Worm (Caenorhabditis elegans): ENCODE results near the gene lgc-12.
A peak's percentile ranks its signal among the peaks of the same experiment; 100 is the strongest.

The lgc-12 gene

ce11 chrIII:7580586-7580985 is 18.6 kb downstream of the lgc-12 start:
- TF ChIP-seq nfya-1 (tag; optimal IDR thresholded peaks at IDR 0.05) (peak; percentile 27), ceh-19 (GFP tag; optimal IDR thresholded peaks at IDR 0.05) (peak; percentile 39), ref-2 (tag; optimal IDR thresholded peaks at IDR 0.05) (no peak), ceh-22 (tag; optimal IDR thresholded peaks at IDR 0.05) (no peak), ceh-31 (tag; optimal IDR thresholded peaks at IDR 0.05) (peak; percentile 47)

ce11 chrIII:7582885-7583284 is 20.9 kb downstream of the lgc-12 start, which contains the start of gene R13A5.10:
Gene R13A5.10, minus strand, starts transcription at chrIII:7582985.
- TF ChIP-seq sox-4 (tag; optimal IDR thresholded peaks at IDR 0.05) (no peak), ahr-1 (tag; optimal IDR thresholded peaks at IDR 0.05) (no peak), mec-3 (tag; optimal IDR thresholded peaks at IDR 0.05; ENCODE audit: borderline replicate concordance) (no peak), pqm-1 (tag; optimal IDR thresholded peaks at IDR 0.05) (no peak), hlh-30 (tag; optimal IDR thresholded peaks at IDR 0.05; ENCODE audit: insufficient read depth) (no peak), ceh-18 (tag; optimal IDR thresholded peaks at IDR 0.05) (no peak)

DNA sequence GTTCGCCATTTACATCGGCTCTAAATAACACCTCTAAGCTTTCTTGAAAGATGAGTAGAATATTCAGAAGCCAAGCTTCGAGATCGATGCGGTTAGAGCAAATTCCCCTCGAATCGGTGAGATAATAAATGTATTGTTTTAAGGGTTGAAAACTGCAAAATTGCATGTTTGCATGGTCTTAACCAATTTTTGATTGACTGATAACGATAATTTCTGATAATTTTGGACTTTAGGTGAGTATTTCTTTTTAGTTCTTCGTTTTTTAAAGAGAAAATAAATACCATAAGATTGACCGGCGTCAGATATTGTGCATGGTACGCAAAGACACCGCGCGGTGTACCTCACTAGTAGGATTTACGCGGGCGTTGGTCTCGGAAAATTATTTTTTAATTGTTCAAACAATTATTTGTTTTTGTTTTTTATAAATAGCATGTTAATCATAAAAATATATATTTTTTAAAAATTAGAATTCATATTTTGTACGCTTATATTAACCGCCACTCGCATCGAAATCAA is 22.2 kb downstream of the lgc-12 start, which contains the start of gene cup-5:
Gene cup-5 (plus strand): TSS at position 51 of the 516 bp plus-strand sequence.
- TF ChIP-seq ceh-31 (tag; optimal IDR thresholded peaks at IDR 0.05) (no peak), ceh-2 (tag; optimal IDR thresholded peaks at IDR 0.05) (no peak), nhr-232 (tag; optimal IDR thresholded peaks at IDR 0.05) (no peak), syd-9 (tag; optimal IDR thresholded peaks at IDR 0.05) (no peak), nfya-1 (tag; optimal IDR thresholded peaks at IDR 0.05) (no peak), fkh-6 (tag; optimal IDR thresholded peaks at IDR 0.05) (no peak), K09A11.1 (tag; optimal IDR thresholded peaks at IDR 0.05; ENCODE audit: insufficient read depth) (no peak), hlh-13 (GFP tag; optimal IDR thresholded peaks at IDR 0.05) (no peak), npax-4 (tag; optimal IDR thresholded peaks at IDR 0.05) (no peak), sdc-2 (tag; optimal IDR thresholded peaks at IDR 0.05) (no peak), pha-4 (tag; optimal IDR thresholded peaks at IDR 0.05) (no peak), ama-1 (optimal IDR thresholded peaks at IDR 0.05) (no peak), tbx-7 (tag; optimal IDR thresholded peaks at IDR 0.05) (no peak), ceh-19 (GFP tag; optimal IDR thresholded peaks at IDR 0.05) (no peak), nhr-11 (tag; optimal IDR thresholded peaks at IDR 0.05) (no peak), dve-1 (tag; optimal IDR thresholded peaks at IDR 0.05) (no peak), tbx-2 (tag; optimal IDR thresholded peaks at IDR 0.05) (no peak), sox-2 (GFP tag; IDR thresholded peaks at IDR 0.05) (no peak), hlh-15 (tag; optimal IDR thresholded peaks at IDR 0.05) (no peak)

- no peak for TF ChIP-seq fkh-10 (GFP tag; optimal IDR thresholded peaks at IDR 0.05)
- no peak for TF ChIP-seq ceh-24 (tag; optimal IDR thresholded peaks at IDR 0.05)
- no peak for TF ChIP-seq eyg-1 (tag; optimal IDR thresholded peaks at IDR 0.05)
Measured at ce11 chrIII:7588214-7588613, 26.2 kb downstream of the lgc-12 start, which contains the start of gene R13A5.15. Gene R13A5.15, minus strand, starts transcription at chrIII:7588314.

DNA sequence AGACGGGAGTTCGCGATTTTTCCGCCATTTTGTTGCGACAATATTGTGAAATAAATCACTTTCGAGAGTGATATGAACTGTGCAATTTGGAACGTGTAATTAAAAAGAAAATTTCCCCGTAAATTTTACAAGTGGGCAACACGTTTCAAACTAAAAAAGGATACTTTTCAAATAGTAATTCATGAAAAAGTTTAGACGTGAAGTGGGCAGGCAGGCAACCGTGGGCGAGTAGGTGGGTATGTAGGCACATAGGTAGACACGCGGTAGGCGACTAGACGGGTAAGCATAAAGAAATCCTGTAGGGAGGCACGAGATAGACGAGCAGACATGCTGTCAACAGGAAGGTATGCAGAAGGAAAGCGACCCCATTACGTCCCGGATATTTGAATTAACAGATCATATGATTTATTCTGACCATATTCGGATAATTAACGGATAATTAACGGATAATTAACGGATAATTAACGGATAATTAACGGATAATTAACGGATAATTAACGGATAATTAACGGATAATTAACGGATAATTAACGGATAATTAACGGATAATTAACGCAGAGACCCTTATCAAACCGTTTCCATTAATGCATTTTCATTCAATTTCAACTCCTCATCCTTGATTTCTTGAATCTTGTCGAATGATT is 31.4 kb downstream of the lgc-12 start, which contains the start of gene R13A5.11:
Gene R13A5.11 (minus strand): TSS at position 51 of the 644 bp plus-strand sequence.
- no peak for TF ChIP-seq zip-5 (tag; optimal IDR thresholded peaks at IDR 0.05)
- no peak for TF ChIP-seq ceh-31 (tag; optimal IDR thresholded peaks at IDR 0.05)
- TF ChIP-seq sox-4 (tag; optimal IDR thresholded peaks at IDR 0.05) = no peak
- TF ChIP-seq nhr-232 (tag; optimal IDR thresholded peaks at IDR 0.05) = no peak
- TF ChIP-seq tbx-7 (tag; optimal IDR thresholded peaks at IDR 0.05) = no peak
- TF ChIP-seq unc-42 (tag; optimal IDR thresholded peaks at IDR 0.05) = peak; percentile 19
- TF ChIP-seq elt-4 (tag; optimal IDR thresholded peaks at IDR 0.05) = no peak
- TF ChIP-seq dve-1 (tag; optimal IDR thresholded peaks at IDR 0.05) = peak; percentile 99
